Worm (Caenorhabditis elegans) whole organism, young adult: ENCODE data around the gene K09C8.2.

Experiments used
- B0261.1 ChIP-seq: sonication (generic microtip); optimal IDR thresholded peaks from 2 replicates; lab custom pipeline; 2016; ENCODE audit warnings: mild to moderate bottlenecking, missing genetic modification characterization, moderate library complexity, missing compliant biosample characterization
- F23B12.7 ChIP-seq: sonication (generic microtip); optimal IDR thresholded peaks from 2 replicates; lab custom pipeline; 2017; ENCODE audit warnings: missing genetic modification characterization, mild to moderate bottlenecking, missing compliant biosample characterization, antibody characterized with exemption, moderate library complexity; ENCODE audit not compliant: insufficient read depth
- ama-1 ChIP-seq, 3 experiments: fragments of 150-350 bp in 1 of 3; sonication (generic microtip) in 2 of 3; optimal IDR thresholded peaks; 2 replicates each; lab custom pipeline; 2014 to 2018; ENCODE audit warnings: missing biosample characterization in 2 of 3, missing genetic modification characterization in 2 of 3, missing genetic modification reagents in 2 of 3
- cebp-1 ChIP-seq, 2 experiments: fragments of 200-800 bp in 1 of 2; sonication (Bioruptor generic) in 1 of 2; sonication (generic microtip) in 1 of 2; IDR thresholded peaks in 1 of 2; optimal IDR thresholded peaks in 1 of 2; 2 replicates each; pipeline versions ENCODE4 v1.3.6 to Lab custom; 2017 to 2022; ENCODE audit warnings: missing compliant biosample characterization in 2 of 2, missing genetic modification characterization in 2 of 2, mild to moderate bottlenecking in 1 of 2, missing genetic modification reagents in 1 of 2, moderate library complexity in 1 of 2
- dox-1 ChIP-seq: fragments of 200-800 bp; sonication (Bioruptor generic); IDR thresholded peaks from 2 replicates; pipeline ENCODE4 v1.3.6; 2022; ENCODE audit warnings: missing genetic modification reagents, missing genetic modification characterization, missing compliant biosample characterization
- dpff-1 ChIP-seq: sonication (generic microtip); optimal IDR thresholded peaks from 2 replicates; lab custom pipeline; 2017; ENCODE audit warnings: mild to moderate bottlenecking, missing genetic modification characterization, missing compliant biosample characterization
- fkh-3 ChIP-seq: sonication (generic microtip); optimal IDR thresholded peaks from 2 replicates; lab custom pipeline; 2016; ENCODE audit warnings: mild to moderate bottlenecking, missing genetic modification characterization, missing compliant biosample characterization
- hlh-26 ChIP-seq: fragments of 200-800 bp; sonication (Bioruptor generic); conservative IDR thresholded peaks from 2 replicates; pipeline ENCODE4 v1.3.6; 2022; ENCODE audit warnings: missing genetic modification reagents, missing genetic modification characterization, missing compliant biosample characterization
- lir-1 ChIP-seq: fragments of 200-800 bp; sonication (Bioruptor generic); conservative IDR thresholded peaks from 2 replicates; pipeline ENCODE4 v1.3.6; 2022; ENCODE audit warnings: missing genetic modification reagents, missing genetic modification characterization, missing compliant biosample characterization
- pha-4 ChIP-seq: fragments of 150-350 bp; sonication (generic microtip); optimal IDR thresholded peaks from 2 replicates; lab custom pipeline; 2014; ENCODE audit warnings: missing biosample characterization, missing genetic modification reagents, missing genetic modification characterization
- snpc-4 ChIP-seq, 5 experiments: fragments of 150-350 bp in 1 of 5; sonication (generic microtip) in 4 of 5; optimal IDR thresholded peaks; 2 replicates each; lab custom pipeline; 2014 to 2018; ENCODE audit warnings: missing genetic modification characterization in 5 of 5, missing biosample characterization in 3 of 5, antibody characterized with exemption in 2 of 5, mild to moderate bottlenecking in 2 of 5, missing compliant biosample characterization in 2 of 5, missing genotype in 2 of 5, moderate library complexity in 2 of 5, missing genetic modification reagents in 1 of 5
- tlf-1 ChIP-seq: fragments of 200-800 bp; sonication (Bioruptor generic); optimal IDR thresholded peaks from 2 replicates; lab custom pipeline; 2018; ENCODE audit warnings: mild to moderate bottlenecking, missing genetic modification characterization, missing compliant biosample characterization
- unc-62 ChIP-seq: fragments of 150-350 bp; optimal IDR thresholded peaks from 2 replicates; lab custom pipeline; 2014; ENCODE audit warnings: missing biosample characterization, missing genetic modification reagents, missing genetic modification characterization

ce11 chrX:11001750-11002149, 42.5 kb downstream of the K09C8.2 start, which contains the start of gene col-177:
- TF ChIP-seq B0261.1 (tag; lab: Kevin White, UChicago) (no peak), ama-1 (optimal IDR thresholded peaks at IDR 0.05; lab: Kevin White, UChicago) (no peak), ama-1 (GFP tag; optimal IDR thresholded peaks at IDR 0.05; lab: Kevin White, UChicago) (no peak), pha-4 (tag; lab: Kevin White, UChicago) (no peak), snpc-4 (GFP tag; optimal IDR thresholded peaks at IDR 0.05; lab: Kevin White, UChicago) (no peak), snpc-4 (tag; optimal IDR thresholded peaks at IDR 0.05; lab: Kevin White, UChicago) (no peak), dox-1 (GFP tag; lab: Robert Waterston, UW) (no peak), F23B12.7 (tag; lab: Kevin White, UChicago) (no peak), hlh-26 (GFP tag; lab: Robert Waterston, UW) (no peak), lir-1 (no peak), unc-62 (GFP tag; lab: Kevin White, UChicago) (no peak), dpff-1 (no peak), cebp-1 (GFP tag; IDR thresholded peaks at IDR 0.05; lab: Robert Waterston, UW) (no peak), cebp-1 (tag; optimal IDR thresholded peaks at IDR 0.05; lab: Kevin White, UChicago) (no peak), fkh-3 (tag; lab: Kevin White, UChicago) (no peak), tlf-1 (GFP tag; lab: Kevin White, UChicago) (no peak)
